Worm (Caenorhabditis elegans) whole organism, L2 larva: ENCODE data around the gene F21D9.4.

Source experiments
- lin-13 ChIP-seq: fragments of 150-350 bp; optimal IDR thresholded peaks from 2 replicates; lab custom pipeline; 2014; ENCODE audit warnings: missing biosample characterization, missing genetic modification reagents, missing genetic modification characterization
- nhr-11 ChIP-seq: fragments of 150-350 bp; optimal IDR thresholded peaks from 2 replicates; lab custom pipeline; 2014; ENCODE audit warnings: missing biosample characterization, missing genetic modification characterization
- nhr-129 ChIP-seq: fragments of 150-350 bp; optimal IDR thresholded peaks from 2 replicates; lab custom pipeline; 2014; ENCODE audit warnings: missing biosample characterization, missing genetic modification characterization
- nhr-77 ChIP-seq: fragments of 150-350 bp; optimal IDR thresholded peaks from 2 replicates; lab custom pipeline; 2014; ENCODE audit warnings: missing biosample characterization, missing genetic modification characterization
- snpc-4 ChIP-seq: fragments of 150-350 bp; optimal IDR thresholded peaks from 2 replicates; lab custom pipeline; 2014; ENCODE audit warnings: missing biosample characterization, missing genetic modification characterization

DNA sequence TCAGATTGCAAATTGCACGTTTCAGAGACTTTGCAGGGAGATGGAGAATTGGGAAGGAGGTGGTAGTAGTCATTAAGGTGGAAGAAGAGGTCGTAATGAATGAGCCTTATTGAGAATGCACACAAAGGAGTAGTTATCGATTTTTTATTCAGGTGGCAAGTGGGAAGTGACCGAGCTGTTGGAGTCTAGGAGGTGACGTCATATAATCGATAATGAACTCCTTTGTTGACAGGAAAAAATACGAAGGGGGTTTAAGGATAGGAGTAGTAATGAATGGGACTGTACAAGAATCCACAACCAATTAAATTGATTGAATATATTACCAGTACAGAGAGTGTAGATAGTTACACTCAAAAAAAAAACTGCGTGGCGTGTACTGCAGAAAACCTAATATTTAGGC, 48.3 kb downstream of the F21D9.4 start, which contains the start of gene fbxb-62:
- TF ChIP-seq nhr-129 (tag; lab: Kevin White, UChicago) (no peak), nhr-77 (tag; lab: Kevin White, UChicago) (no peak), nhr-11 (tag; lab: Kevin White, UChicago) (no peak), snpc-4 (tag; lab: Kevin White, UChicago) (no peak), lin-13 (GFP tag; lab: Kevin White, UChicago) (no peak)
